Fruit fly (Drosophila melanogaster) whole organism, embryonic: ENCODE measurements around the gene CG15480.

Experiments used
- Abd-B ChIP-seq: fragments of 200-800 bp; sonication (Bioruptor generic); optimal IDR thresholded peaks from 2 replicates; lab custom pipeline; 2018; ENCODE audit warnings: missing biosample characterization, mild to moderate bottlenecking, missing genetic modification characterization, moderate library complexity
- B-H1 ChIP-seq: fragments of 200-800 bp; sonication (Bioruptor generic); IDR thresholded peaks from 3 replicates; pipeline ENCODE4 v1.3.6; 2022; ENCODE audit warnings: missing biosample characterization, missing genetic modification characterization
- CG14710 ChIP-seq: fragments of 200-800 bp; sonication (Bioruptor generic); optimal IDR thresholded peaks from 3 replicates; lab custom pipeline; 2019; ENCODE audit warnings: missing biosample characterization, mild to moderate bottlenecking, missing genetic modification characterization, moderate library complexity
- CG15696 ChIP-seq: fragments of 200-800 bp; sonication (Bioruptor generic); optimal IDR thresholded peaks from 2 replicates; lab custom pipeline; 2019; ENCODE audit warnings: missing biosample characterization, mild to moderate bottlenecking, missing genetic modification characterization, moderate library complexity
- CG1647 ChIP-seq: fragments of 200-800 bp; sonication (Bioruptor generic); optimal IDR thresholded peaks from 3 replicates; lab custom pipeline; 2016; ENCODE audit warnings: missing biosample characterization, missing genetic modification characterization
- CG17802 ChIP-seq: fragments of 200-800 bp; sonication (Bioruptor generic); optimal IDR thresholded peaks from 2 replicates; lab custom pipeline; 2018; ENCODE audit warnings: missing biosample characterization, mild to moderate bottlenecking, missing genetic modification characterization, moderate library complexity
- CG17829 ChIP-seq: fragments of 200-800 bp; optimal IDR thresholded peaks from 2 replicates; lab custom pipeline; 2019; ENCODE audit warnings: missing biosample characterization, mild to moderate bottlenecking, missing genetic modification characterization, moderate library complexity
- CG18476 ChIP-seq: fragments of 200-800 bp; sonication (Bioruptor generic); optimal IDR thresholded peaks from 2 replicates; lab custom pipeline; 2016; ENCODE audit warnings: missing biosample characterization, mild to moderate bottlenecking, missing genetic modification characterization
- CG2199 ChIP-seq: fragments of 200-800 bp; sonication (Bioruptor generic); IDR thresholded peaks from 3 replicates; pipeline ENCODE4 v1.3.6; 2022; ENCODE audit warnings: missing biosample characterization, missing genetic modification characterization
- CG2202 ChIP-seq: fragments of 200-800 bp; sonication (Bioruptor generic); optimal IDR thresholded peaks from 2 replicates; lab custom pipeline; 2018; ENCODE audit warnings: missing biosample characterization, mild to moderate bottlenecking, missing genetic modification characterization
- CG2678 ChIP-seq: fragments of 200-800 bp; sonication (Bioruptor generic); optimal IDR thresholded peaks from 3 replicates; lab custom pipeline; 2019; ENCODE audit warnings: missing biosample characterization, mild to moderate bottlenecking, missing genetic modification characterization, moderate library complexity
- CG31388 ChIP-seq: fragments of 200-800 bp; sonication (Bioruptor generic); optimal IDR thresholded peaks from 2 replicates; lab custom pipeline; 2016; ENCODE audit warnings: missing biosample characterization, missing genetic modification characterization
- CG32532 ChIP-seq: fragments of 200-800 bp; sonication (Bioruptor generic); IDR thresholded peaks from 2 replicates; pipeline ENCODE4 v1.3.6; 2022; ENCODE audit warnings: missing biosample characterization, missing genetic modification characterization
- CG3407 ChIP-seq: fragments of 200-800 bp; sonication (Bioruptor generic); optimal IDR thresholded peaks from 2 replicates; lab custom pipeline; 2018; ENCODE audit warnings: missing biosample characterization, mild to moderate bottlenecking, missing genetic modification characterization
- CG34224 ChIP-seq: fragments of 200-800 bp; sonication (Bioruptor generic); IDR thresholded peaks from 3 replicates; pipeline ENCODE4 v1.3.6; 2022; ENCODE audit warnings: missing biosample characterization, missing genetic modification characterization; ENCODE audit not compliant: partially characterized antibody
- CG4617 ChIP-seq: fragments of 200-800 bp; sonication (Bioruptor generic); optimal IDR thresholded peaks from 3 replicates; lab custom pipeline; 2016; ENCODE audit warnings: missing biosample characterization, missing genetic modification characterization, borderline replicate concordance
- CG6791 ChIP-seq: fragments of 200-800 bp; sonication (Bioruptor generic); IDR thresholded peaks from 3 replicates; pipeline ENCODE4 v1.3.6; 2022; ENCODE audit warnings: missing biosample characterization, missing genetic modification characterization; ENCODE audit not compliant: partially characterized antibody
- CG8290 ChIP-seq, 3 experiments: fragments of 200-800 bp; sonication (Bioruptor generic); optimal IDR thresholded peaks; 2 replicates each; lab custom pipeline; 2016 to 2019; ENCODE audit warnings: missing biosample characterization in 3 of 3, missing genetic modification characterization in 3 of 3, mild to moderate bottlenecking in 2 of 3, moderate library complexity in 1 of 3
- CrebB ChIP-seq: fragments of 200-800 bp; sonication (Bioruptor generic); optimal IDR thresholded peaks from 3 replicates; lab custom pipeline; 2018; ENCODE audit warnings: missing biosample characterization, mild to moderate bottlenecking, missing genetic modification characterization
- Deaf1 ChIP-seq: fragments of 200-800 bp; optimal IDR thresholded peaks from 3 replicates; lab custom pipeline; 2019; ENCODE audit warnings: missing biosample characterization, mild to moderate bottlenecking, missing genetic modification characterization, moderate library complexity
- Dek ChIP-seq: fragments of 200-800 bp; sonication (Bioruptor generic); optimal IDR thresholded peaks from 3 replicates; lab custom pipeline; 2019; ENCODE audit warnings: missing biosample characterization, mild to moderate bottlenecking, missing genetic modification characterization, moderate library complexity
- Hmr ChIP-seq: fragments of 200-800 bp; sonication (Bioruptor generic); optimal IDR thresholded peaks from 3 replicates; lab custom pipeline; 2017; ENCODE audit warnings: mild to moderate bottlenecking, missing biosample characterization, missing genetic modification reagents, missing genetic modification characterization
- Hr78 ChIP-seq, 2 experiments: fragments of 200-800 bp in 1 of 2; fragments of >200 bp in 1 of 2; sonication (Bioruptor generic) in 1 of 2; optimal IDR thresholded peaks; 2 replicates each; lab custom pipeline; 2017 to 2019; ENCODE audit warnings: missing biosample characterization in 2 of 2, missing genetic modification characterization in 2 of 2, mild to moderate bottlenecking in 1 of 2, moderate library complexity in 1 of 2
- Hsf ChIP-seq: fragments of 200-800 bp; sonication (Bioruptor generic); optimal IDR thresholded peaks from 3 replicates; lab custom pipeline; 2016; ENCODE audit warnings: missing biosample characterization, missing genetic modification characterization
- Med ChIP-seq: fragments of 200-800 bp; sonication (Bioruptor generic); peaks from one replicate; lab custom pipeline; 2016; ENCODE audit warnings: missing biosample characterization, missing genetic modification characterization, mild to moderate bottlenecking, inconsistent platforms, moderate library complexity
- Pdp1 ChIP-seq, 2 experiments: fragments of 200-800 bp; sonication (Bioruptor generic); optimal IDR thresholded peaks; 3 replicates each; lab custom pipeline; 2016; ENCODE audit warnings: missing biosample characterization in 2 of 2, missing genetic modification characterization in 2 of 2, mild to moderate bottlenecking in 1 of 2, moderate library complexity in 1 of 2
- Side ChIP-seq: fragments of 200-800 bp; sonication (Bioruptor generic); optimal IDR thresholded peaks from 2 replicates; lab custom pipeline; 2016; ENCODE audit warnings: missing biosample characterization, missing genetic modification characterization
- Sox100B ChIP-seq: fragments of 200-800 bp; sonication (Bioruptor generic); optimal IDR thresholded peaks from 3 replicates; lab custom pipeline; 2018; ENCODE audit warnings: missing biosample characterization, mild to moderate bottlenecking, missing genetic modification characterization
- ap ChIP-seq: fragments of 200-800 bp; sonication (Bioruptor generic); IDR thresholded peaks from 2 replicates; pipeline ENCODE4 v1.3.6; 2022; ENCODE audit warnings: missing biosample characterization, missing genetic modification characterization
- az2 ChIP-seq: fragments of 200-800 bp; sonication (Bioruptor generic); optimal IDR thresholded peaks from 3 replicates; lab custom pipeline; 2016; ENCODE audit warnings: missing biosample characterization, missing genetic modification characterization
- bab2 ChIP-seq: fragments of 200-800 bp; sonication (Bioruptor generic); optimal IDR thresholded peaks from 2 replicates; lab custom pipeline; 2016; ENCODE audit warnings: missing biosample characterization, missing genetic modification characterization
- bowl ChIP-seq: fragments of 200-800 bp; sonication (Bioruptor generic); IDR thresholded peaks from 2 replicates; pipeline ENCODE4 v1.3.6; 2022; ENCODE audit warnings: missing biosample characterization, missing genetic modification characterization
- bsh ChIP-seq, 2 experiments: fragments of 200-800 bp; sonication (Bioruptor generic); optimal IDR thresholded peaks; 2 replicates each; lab custom pipeline; 2017 to 2018; ENCODE audit warnings: mild to moderate bottlenecking in 2 of 2, missing biosample characterization in 2 of 2, missing genetic modification characterization in 2 of 2, moderate library complexity in 1 of 2
- caup ChIP-seq: fragments of 200-800 bp; sonication (Bioruptor generic); optimal IDR thresholded peaks from 3 replicates; lab custom pipeline; 2017; ENCODE audit warnings: missing biosample characterization, mild to moderate bottlenecking, missing genetic modification characterization, moderate library complexity; ENCODE audit not compliant: severe bottlenecking
- chinmo ChIP-seq: fragments of 200-800 bp; sonication (Bioruptor generic); IDR thresholded peaks from 4 replicates; pipeline ENCODE4 v1.3.6; 2022; ENCODE audit warnings: missing biosample characterization, missing genetic modification characterization; ENCODE audit not compliant: partially characterized antibody
- crp ChIP-seq, 2 experiments: fragments of 200-800 bp; sonication (Bioruptor generic); optimal IDR thresholded peaks; 2 replicates in 1 of 2; 3 replicates in 1 of 2; lab custom pipeline; 2017; ENCODE audit warnings: missing biosample characterization in 2 of 2, missing genetic modification characterization in 2 of 2, mild to moderate bottlenecking in 1 of 2, moderate library complexity in 1 of 2
- gfzf ChIP-seq: fragments of 200-800 bp; sonication (Bioruptor generic); optimal IDR thresholded peaks from 2 replicates; lab custom pipeline; 2016; ENCODE audit warnings: missing biosample characterization, mild to moderate bottlenecking, missing genetic modification characterization, moderate library complexity
- ham ChIP-seq: fragments of 200-800 bp; sonication (Bioruptor generic); IDR thresholded peaks from 2 replicates; pipeline ENCODE4 v1.3.6; 2022; ENCODE audit warnings: missing biosample characterization, missing genetic modification characterization
- lov ChIP-seq, 2 experiments: fragments of 200-800 bp in 1 of 2; fragments of >200 bp in 1 of 2; sonication (Bioruptor generic) in 1 of 2; IDR thresholded peaks in 1 of 2; optimal IDR thresholded peaks in 1 of 2; 2 replicates in 1 of 2; 3 replicates in 1 of 2; pipeline versions ENCODE4 v1.3.6 to Lab custom; 2017 to 2022; ENCODE audit warnings: missing biosample characterization in 1 of 2, missing genetic modification characterization in 1 of 2
- odd ChIP-seq: fragments of 200-800 bp; sonication (Bioruptor generic); optimal IDR thresholded peaks from 2 replicates; lab custom pipeline; 2017; ENCODE audit warnings: missing biosample characterization, mild to moderate bottlenecking, missing genetic modification characterization
- onecut ChIP-seq: fragments of 200-800 bp; sonication (Bioruptor generic); IDR thresholded peaks from 2 replicates; pipeline ENCODE4 v1.3.6; 2022; ENCODE audit warnings: missing biosample characterization, missing genetic modification characterization
- p53 ChIP-seq: fragments of 200-800 bp; sonication (Bioruptor generic); optimal IDR thresholded peaks from 2 replicates; lab custom pipeline; 2016; ENCODE audit warnings: missing biosample characterization, missing genetic modification characterization
- psq ChIP-seq: fragments of 200-800 bp; sonication (Bioruptor generic); optimal IDR thresholded peaks from 2 replicates; lab custom pipeline; 2017; ENCODE audit warnings: missing biosample characterization, missing genetic modification characterization
- shn ChIP-seq: fragments of 200-800 bp; sonication (Bioruptor generic); optimal IDR thresholded peaks from 3 replicates; lab custom pipeline; 2016; ENCODE audit warnings: missing biosample characterization, missing genetic modification characterization
- so ChIP-seq: fragments of 200-800 bp; sonication (Bioruptor generic); IDR thresholded peaks from 3 replicates; pipeline ENCODE4 v1.3.6; 2022; ENCODE audit warnings: missing biosample characterization, missing genetic modification characterization
- unc-4 ChIP-seq: fragments of 200-800 bp; sonication (Bioruptor generic); IDR thresholded peaks from 2 replicates; pipeline ENCODE4 v1.3.6; 2022; ENCODE audit warnings: missing biosample characterization, missing genetic modification characterization; ENCODE audit not compliant: partially characterized antibody
- vnd ChIP-seq: fragments of 200-800 bp; sonication (Bioruptor generic); IDR thresholded peaks from 3 replicates; pipeline ENCODE4 v1.3.6; 2022; ENCODE audit warnings: missing biosample characterization, missing genetic modification characterization; ENCODE audit not compliant: partially characterized antibody

Gene CG15480

dm6 chr2L:13205256-13205655, 19.8 kb downstream of the CG15480 start (continued):
- peak; percentile 17 for TF ChIP-seq CG8290 (GFP tag; optimal IDR thresholded peaks at IDR 0.05; lab: Kevin White, UChicago)
- peak in 1 of 2 experiments; percentile 56 for TF ChIP-seq CG8290 (tag; optimal IDR thresholded peaks at IDR 0.05; lab: Kevin White, UChicago)
- TF ChIP-seq CG1647 (GFP tag; lab: Kevin White, UChicago): no peak
- no peak for TF ChIP-seq ap (GFP tag; lab: Robert Waterston, UW)
- TF ChIP-seq Hsf (GFP tag; lab: Kevin White, UChicago): no peak
- TF ChIP-seq CG14710 (tag; lab: Kevin White, UChicago): peak; percentile 24
- TF ChIP-seq CrebB (tag; lab: Kevin White, UChicago): peak; percentile 54
- peak; percentile 31 for TF ChIP-seq CG2678
- peak; percentile 6 for TF ChIP-seq odd (GFP tag; lab: Kevin White, UChicago)
- TF ChIP-seq bab2 (GFP tag; lab: Kevin White, UChicago): peak; percentile 5
- peak; percentile 3 for TF ChIP-seq CG2202 (tag; lab: Kevin White, UChicago)
- no peak for TF ChIP-seq CG4617
- TF ChIP-seq CG6791 (GFP tag; lab: Robert Waterston, UW): no peak
- TF ChIP-seq CG15696 (tag; lab: Kevin White, UChicago): no peak
- TF ChIP-seq Hr78 (GFP tag; optimal IDR thresholded peaks at IDR 0.05; lab: Kevin White, UChicago): peak in 1 of 2 experiments; percentile 17
- peak in 1 of 2 experiments; percentile 7 for TF ChIP-seq crp (GFP tag; optimal IDR thresholded peaks at IDR 0.05; lab: Kevin White, UChicago)
- TF ChIP-seq CG17829: peak; percentile 4
- TF ChIP-seq B-H1 (GFP tag; lab: Robert Waterston, UW): no peak; the same call in 2 of the 3 replicates
- peak; percentile 51; the same call in 1 of the 3 replicates for TF ChIP-seq so (GFP tag; lab: Robert Waterston, UW)
- TF ChIP-seq vnd (GFP tag; lab: Robert Waterston, UW): no peak
- peak; percentile 39 for TF ChIP-seq caup
- no peak for TF ChIP-seq lov (optimal IDR thresholded peaks at IDR 0.05; lab: Kevin White, UChicago)
- TF ChIP-seq lov (GFP tag; IDR thresholded peaks at IDR 0.05; lab: Robert Waterston, UW): peak; percentile 66; the same call in 1 of the 3 replicates
- peak; percentile 43; the same call in 1 of the 2 replicates for TF ChIP-seq CG32532 (GFP tag; lab: Robert Waterston, UW)
- peak; percentile 82; the same call in 1 of the 4 replicates for TF ChIP-seq chinmo (GFP tag; lab: Robert Waterston, UW)
- TF ChIP-seq Hmr (GFP tag; lab: Kevin White, UChicago): peak; percentile 55
- TF ChIP-seq CG31388: no peak
- no peak for TF ChIP-seq ham
- peak; percentile 29; the same call in 1 of the 3 replicates for TF ChIP-seq CG34224
- TF ChIP-seq onecut (GFP tag; lab: Robert Waterston, UW): peak; percentile 54
- TF ChIP-seq CG2199: peak; percentile 88; the same call in 2 of the 3 replicates
- no peak for TF ChIP-seq gfzf
- TF ChIP-seq Abd-B (GFP tag; lab: Kevin White, UChicago): no peak
- peak; percentile 44 for TF ChIP-seq Deaf1
- TF ChIP-seq Dek (tag; lab: Kevin White, UChicago): no peak
- peak; percentile 93 for TF ChIP-seq Med (GFP tag; lab: Kevin White, UChicago)
- TF ChIP-seq Pdp1 (GFP tag; optimal IDR thresholded peaks at IDR 0.05; lab: Kevin White, UChicago): peak in 1 of 2 experiments; percentile 46
- TF ChIP-seq CG18476 (GFP tag; lab: Kevin White, UChicago): no peak
- no peak for TF ChIP-seq CG17802 (tag; lab: Kevin White, UChicago)
- peak; percentile 9 for TF ChIP-seq Sox100B (GFP tag; lab: Kevin White, UChicago)
- peak in 1 of 2 experiments; percentile 18 for TF ChIP-seq bsh (GFP tag; optimal IDR thresholded peaks at IDR 0.05; lab: Kevin White, UChicago)
- no peak for TF ChIP-seq psq (GFP tag; lab: Kevin White, UChicago)
- TF ChIP-seq unc-4 (GFP tag; lab: Robert Waterston, UW): no peak
- peak; percentile 25 for TF ChIP-seq p53 (GFP tag; lab: Kevin White, UChicago)
- 0 out of 2 replicates have a peak, but pooled peaks have one; percentile 24 for TF ChIP-seq bowl (GFP tag; lab: Robert Waterston, UW)
- peak; percentile 5 for TF ChIP-seq shn (GFP tag; lab: Kevin White, UChicago)
- TF ChIP-seq Side (GFP tag; lab: Kevin White, UChicago): peak; percentile 27
- peak; percentile 7 for TF ChIP-seq CG3407 (GFP tag; lab: Kevin White, UChicago)
- TF ChIP-seq az2 (GFP tag; lab: Kevin White, UChicago): no peak
